Fruit fly (Drosophila melanogaster): ENCODE results near the gene Marf.

Gene Marf

DNA sequence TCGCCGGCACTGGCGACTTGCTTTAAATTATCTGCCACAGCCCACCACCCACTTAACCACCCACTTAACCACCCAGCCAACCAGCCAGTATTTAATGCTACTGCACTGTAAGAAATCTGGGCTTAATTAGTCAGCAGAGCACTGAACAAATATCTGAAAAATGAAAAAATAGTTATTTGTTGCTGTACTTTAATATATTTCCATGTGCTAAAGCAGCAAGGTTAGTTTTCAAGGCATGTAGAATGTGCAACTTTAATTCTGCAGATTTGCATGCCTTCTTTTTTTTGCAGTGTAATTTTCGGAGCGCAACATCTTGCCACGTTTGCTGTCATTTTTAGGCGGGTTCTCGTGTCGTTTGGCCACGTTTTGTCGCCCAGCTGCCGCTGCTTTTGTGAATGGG lies 9.9 kb downstream of the Marf start (continued):
- TF ChIP-seq CG10321 (GFP tag; IDR thresholded peaks at IDR 0.05) (no peak), Eip74EF (GFP tag; optimal IDR thresholded peaks at IDR 0.05) (peak in 1 of 2 experiments; percentile 4), CG1832 (GFP tag; optimal IDR thresholded peaks at IDR 0.05) (no peak), Blimp-1 (GFP tag; optimal IDR thresholded peaks at IDR 0.05) (peak; percentile 36), disco-r (GFP tag; optimal IDR thresholded peaks at IDR 0.05) (no peak), CG9876 (GFP tag; optimal IDR thresholded peaks at IDR 0.05) (no peak), MBD-R2 (GFP tag; IDR thresholded peaks at IDR 0.05) (no peak; the same call in 1 of the 2 replicates), CG34224 (GFP tag; IDR thresholded peaks at IDR 0.05; ENCODE audit: partially characterized antibody) (no peak), shn (GFP tag; optimal IDR thresholded peaks at IDR 0.05) (no peak), CG12769 (tag; optimal IDR thresholded peaks at IDR 0.05) (no peak), grn (GFP tag; optimal IDR thresholded peaks at IDR 0.05) (no peak), CG30020 (tag; optimal IDR thresholded peaks at IDR 0.05) (no peak), exex (tag; optimal IDR thresholded peaks at IDR 0.05) (no peak), CG12942 (GFP tag; optimal IDR thresholded peaks at IDR 0.05) (peak; percentile 4), Dip2 (GFP tag; IDR thresholded peaks at IDR 0.05) (no peak), CG1024 (GFP tag; IDR thresholded peaks at IDR 0.05) (no peak), repo (GFP tag; optimal IDR thresholded peaks at IDR 0.05) (no peak), tap (tag; optimal IDR thresholded peaks at IDR 0.05) (no peak), inv (GFP tag; IDR thresholded peaks at IDR 0.05; ENCODE audit: partially characterized antibody) (no peak), CG8944 (GFP tag; optimal IDR thresholded peaks at IDR 0.05) (peak; percentile 30), CG1233 (GFP tag; optimal IDR thresholded peaks at IDR 0.05) (peak; percentile 18), Doc3 (GFP tag; IDR thresholded peaks at IDR 0.05; ENCODE audit: partially characterized antibody) (no peak), Gug (GFP tag; IDR thresholded peaks at IDR 0.05) (no peak; the same call in 3 of the 4 replicates), crc (GFP tag; optimal IDR thresholded peaks at IDR 0.05) (peak; percentile 16), kay (GFP tag; optimal IDR thresholded peaks at IDR 0.05) (no peak), CG43689 (GFP tag; IDR thresholded peaks at IDR 0.05) (0 out of 2 replicates have a peak, but pooled peaks have one; percentile 14), CG7745 (tag; optimal IDR thresholded peaks at IDR 0.05) (no peak), Deaf1 (tag; optimal IDR thresholded peaks at IDR 0.05) (peak; percentile 8), Rfx (GFP tag; IDR thresholded peaks at IDR 0.05) (peak; percentile 54), sd (tag; optimal IDR thresholded peaks at IDR 0.05) (no peak), HLH4C (GFP tag; IDR thresholded peaks at IDR 0.05; ENCODE audit: partially characterized antibody) (no peak), CG6765 (GFP tag; optimal IDR thresholded peaks at IDR 0.05) (peak; percentile 16), CG14014 (GFP tag; IDR thresholded peaks at IDR 0.05) (peak; percentile 41), Atf3 (GFP tag; optimal IDR thresholded peaks at IDR 0.05) (no peak), al (GFP tag; IDR thresholded peaks at IDR 0.05) (no peak), Opbp (GFP tag; IDR thresholded peaks at IDR 0.05; ENCODE audit: partially characterized antibody) (no peak), crol (GFP tag; IDR thresholded peaks at IDR 0.05) (no peak), CG17359 (tag; optimal IDR thresholded peaks at IDR 0.05) (peak; percentile 36), hkb (optimal IDR thresholded peaks at IDR 0.05) (no peak), hkb (GFP tag; IDR thresholded peaks at IDR 0.05) (peak; percentile 37; the same call in 1 of the 2 replicates), CG2116 (GFP tag; optimal IDR thresholded peaks at IDR 0.05) (no peak), CG8478 (optimal IDR thresholded peaks at IDR 0.05) (no peak), CoRest (tag; optimal IDR thresholded peaks at IDR 0.05) (peak; percentile 43), sens-2 (GFP tag; IDR thresholded peaks at IDR 0.05) (no peak), TFAM (GFP tag; optimal IDR thresholded peaks at IDR 0.05) (no peak), CG9609 (GFP tag; optimal IDR thresholded peaks at IDR 0.05) (no peak), gt (GFP tag; IDR thresholded peaks at IDR 0.05) (no peak), sens (GFP tag) (peak; percentile 82), CG1647 (GFP tag; optimal IDR thresholded peaks at IDR 0.05) (no peak), wek (GFP tag; optimal IDR thresholded peaks at IDR 0.05) (no peak), CG15269 (tag; optimal IDR thresholded peaks at IDR 0.05) (peak; percentile 60), ttk (GFP tag; IDR thresholded peaks at IDR 0.05) (peak; percentile 43; the same call in 1 of the 2 replicates)

All from whole organism, embryonic.